Worm (Caenorhabditis elegans) whole organism, L2 larva: ENCODE data around the gene Y42G9A.3.

Source experiments
- F13H6.1 ChIP-seq: sonication (generic microtip); optimal IDR thresholded peaks from 2 replicates; lab custom pipeline; 2016; ENCODE audit warnings: missing genetic modification characterization, missing compliant biosample characterization
- aly-2 ChIP-seq: fragments of 150-350 bp; optimal IDR thresholded peaks from 2 replicates; lab custom pipeline; 2014; ENCODE audit warnings: missing biosample characterization, missing genetic modification characterization
- lsy-2 ChIP-seq, 2 experiments: fragments of 150-350 bp in 1 of 2; sonication (generic microtip) in 1 of 2; optimal IDR thresholded peaks; 2 replicates each; lab custom pipeline; 2014 to 2017; ENCODE audit warnings: missing biosample characterization in 2 of 2, missing genetic modification characterization in 2 of 2
- nhr-11 ChIP-seq: fragments of 150-350 bp; optimal IDR thresholded peaks from 2 replicates; lab custom pipeline; 2014; ENCODE audit warnings: missing biosample characterization, missing genetic modification characterization
- nhr-237 ChIP-seq: fragments of 150-350 bp; optimal IDR thresholded peaks from 2 replicates; lab custom pipeline; 2014; ENCODE audit warnings: missing biosample characterization, missing genetic modification characterization
- nhr-25 ChIP-seq: fragments of 150-350 bp; sonication (generic microtip); optimal IDR thresholded peaks from 3 replicates; lab custom pipeline; 2014; ENCODE audit warnings: missing biosample characterization, missing genetic modification characterization
- nhr-77 ChIP-seq: fragments of 150-350 bp; optimal IDR thresholded peaks from 2 replicates; lab custom pipeline; 2014; ENCODE audit warnings: missing biosample characterization, missing genetic modification characterization
- ztf-11 ChIP-seq: sonication (generic microtip); optimal IDR thresholded peaks from 2 replicates; lab custom pipeline; 2017; ENCODE audit warnings: missing biosample characterization, missing genetic modification characterization

DNA sequence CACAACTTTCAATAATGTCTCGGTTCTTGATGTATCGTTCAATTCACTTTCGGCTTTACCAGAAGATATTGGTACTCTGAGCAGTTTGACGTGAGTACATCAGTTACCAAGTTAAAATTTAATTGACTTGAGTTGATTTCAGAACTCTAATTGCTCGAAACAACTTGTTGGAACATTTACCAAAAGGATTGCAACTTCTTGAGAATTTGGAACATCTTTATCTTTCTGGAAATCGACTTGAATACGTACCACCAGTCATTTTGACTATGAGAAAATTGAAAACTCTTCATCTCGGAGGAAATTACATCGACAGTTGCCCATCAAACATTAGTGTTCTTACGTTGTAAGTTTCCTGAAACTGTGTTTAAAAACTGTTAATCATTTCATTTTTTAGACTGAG is 739 bp downstream of the Y42G9A.3 start:
- TF ChIP-seq lsy-2 (tag; optimal IDR thresholded peaks at IDR 0.05; lab: Kevin White, UChicago), result no peak
- no peak for TF ChIP-seq nhr-77
- no peak for TF ChIP-seq nhr-237 (tag; lab: Kevin White, UChicago)
- no peak for TF ChIP-seq ztf-11
- no peak for TF ChIP-seq nhr-11
- TF ChIP-seq F13H6.1 (tag; lab: Kevin White, UChicago), result no peak
- no peak for TF ChIP-seq aly-2 (tag; lab: Kevin White, UChicago)
- TF ChIP-seq nhr-25 (tag; lab: Kevin White, UChicago), result no peak
